Worm (Caenorhabditis elegans): ENCODE measurements around the gene ant-1.1.
"Not testable (repeated sequence)": the region's sequence is repeated elsewhere in the genome, so short reads cannot be mapped to it uniquely, and the experiment has no call there.

DNA sequence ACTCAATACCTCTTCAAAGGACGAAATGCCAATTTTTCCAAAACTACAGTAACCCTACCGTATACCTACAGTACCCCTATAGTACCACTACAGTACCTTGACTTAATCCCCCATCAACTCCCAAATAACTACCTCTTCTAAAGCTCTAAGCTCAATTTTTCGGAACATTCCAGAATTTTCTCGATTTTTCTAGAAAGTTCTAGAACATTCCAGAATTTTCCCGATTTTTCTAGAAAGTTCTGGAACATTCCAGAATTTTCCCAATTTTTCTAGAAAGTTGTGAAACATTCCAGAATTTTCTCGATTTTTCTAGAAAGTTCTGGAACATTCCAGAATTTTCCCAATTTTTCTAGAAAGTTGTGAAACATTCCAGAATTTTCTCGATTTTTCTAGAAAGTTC is 16.1 kb upstream of the ant-1.1 start:
- TF ChIP-seq lsl-1 (GFP tag; optimal IDR thresholded peaks at IDR 0.05); atf-7 (tag; optimal IDR thresholded peaks at IDR 0.05); F37B4.10 (GFP tag; IDR thresholded peaks at IDR 0.05); snpc-4 (GFP tag; optimal IDR thresholded peaks at IDR 0.05); snpc-4 (tag; optimal IDR thresholded peaks at IDR 0.05); sptf-2 (GFP tag; optimal IDR thresholded peaks at IDR 0.05); ZK185.1 (tag; optimal IDR thresholded peaks at IDR 0.05; ENCODE audit: poor library complexity, severe bottlenecking); dpl-1 (GFP tag; optimal IDR thresholded peaks at IDR 0.05); mel-28 (tag; optimal IDR thresholded peaks at IDR 0.05; ENCODE audit: borderline replicate concordance); athp-1 (tag; optimal IDR thresholded peaks at IDR 0.05); snpc-1.1 (tag; optimal IDR thresholded peaks at IDR 0.05; ENCODE audit: insufficient read depth); pha-4 (tag; optimal IDR thresholded peaks at IDR 0.05); cebp-1 (GFP tag; IDR thresholded peaks at IDR 0.05); cebp-1 (tag; optimal IDR thresholded peaks at IDR 0.05); unc-62 (GFP tag; optimal IDR thresholded peaks at IDR 0.05): not testable (repeated sequence)
